Fruit fly (Drosophila melanogaster): Measurements from ENCODE around the gene kumpel.

The kumpel gene

DNA sequence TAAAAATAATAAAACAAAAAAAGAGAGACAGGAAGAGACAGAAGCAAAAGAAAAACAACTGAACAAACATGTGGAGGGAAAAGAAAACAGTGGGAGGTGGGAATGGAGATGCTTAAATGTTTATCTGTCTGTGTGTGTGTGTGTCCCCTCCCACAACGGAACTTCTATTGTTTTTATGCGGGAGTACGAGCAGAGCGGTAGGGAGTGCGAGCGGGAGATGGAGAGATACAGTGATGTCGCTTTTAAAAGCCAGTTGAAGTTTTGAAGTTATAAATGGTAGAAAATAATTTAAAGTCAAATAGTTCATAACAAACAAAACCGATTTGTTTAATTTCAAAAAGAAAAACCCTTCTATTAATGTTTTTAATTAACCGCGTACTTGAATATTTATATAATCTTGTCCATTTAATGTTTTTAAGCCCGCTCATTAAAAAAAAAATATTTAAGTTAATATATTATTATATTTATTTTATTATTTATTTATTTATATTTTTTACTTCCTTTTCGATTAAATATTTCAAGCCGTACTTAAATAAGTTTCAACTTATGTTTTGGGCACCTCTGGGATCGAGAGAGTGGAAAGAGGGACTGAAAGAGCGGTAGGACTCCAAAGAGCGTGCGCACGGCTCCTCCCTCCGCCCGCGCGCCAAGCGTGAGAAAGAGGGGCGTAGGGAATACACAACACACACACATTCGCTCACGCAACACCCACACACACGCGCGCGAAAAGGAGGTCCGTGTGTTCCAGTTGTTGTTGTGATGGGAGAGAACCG, 26.4 kb upstream of the kumpel start (continued):
- TF ChIP-seq CG6254 (GFP tag; optimal IDR thresholded peaks at IDR 0.05), result no peak
- TF ChIP-seq CG4424 (GFP tag; optimal IDR thresholded peaks at IDR 0.05), result peak; percentile 41
- 0 out of 2 replicates have a peak, but pooled peaks have one; percentile 17 for TF ChIP-seq wor (GFP tag; IDR thresholded peaks at IDR 0.05)
- TF ChIP-seq sna (GFP tag; IDR thresholded peaks at IDR 0.05; ENCODE audit: partially characterized antibody), result no peak
- no peak for TF ChIP-seq h (optimal IDR thresholded peaks at IDR 0.05)
- TF ChIP-seq Trl (optimal IDR thresholded peaks at IDR 0.05), result peak; percentile 43 to 54
- TF ChIP-seq Trl (GFP tag; optimal IDR thresholded peaks at IDR 0.05), result no peak
- TF ChIP-seq CG10274 (GFP tag; optimal IDR thresholded peaks at IDR 0.05), result no peak
- TF ChIP-seq cato (GFP tag; optimal IDR thresholded peaks at IDR 0.05; ENCODE audit: borderline replicate concordance), result peak; percentile 30
- peak; percentile 59 for TF ChIP-seq slbo (GFP tag; IDR thresholded peaks at IDR 0.05)
- no peak for TF ChIP-seq ase (GFP tag; IDR thresholded peaks at IDR 0.05)
- no peak for TF ChIP-seq gfzf (GFP tag; optimal IDR thresholded peaks at IDR 0.05)
- TF ChIP-seq CG4730 (GFP tag; IDR thresholded peaks at IDR 0.05), result no peak
- peak; percentile 37; the same call in 1 of the 3 replicates for TF ChIP-seq H15 (GFP tag; IDR thresholded peaks at IDR 0.05)
- peak; percentile 11 for TF ChIP-seq CG30431 (GFP tag; optimal IDR thresholded peaks at IDR 0.05)
- TF ChIP-seq crc (GFP tag; optimal IDR thresholded peaks at IDR 0.05), result no peak
- no peak for TF ChIP-seq CG1647 (GFP tag; optimal IDR thresholded peaks at IDR 0.05)
- TF ChIP-seq pum (GFP tag; optimal IDR thresholded peaks at IDR 0.05), result no peak
- TF ChIP-seq nerfin-2 (GFP tag; IDR thresholded peaks at IDR 0.05; ENCODE audit: partially characterized antibody), result no peak
- no peak for TF ChIP-seq CG4328 (GFP tag; optimal IDR thresholded peaks at IDR 0.05)
- no peak for TF ChIP-seq pb (GFP tag; optimal IDR thresholded peaks at IDR 0.05)
- TF ChIP-seq Poxn (GFP tag; IDR thresholded peaks at IDR 0.05), result no peak
- peak; percentile 39; the same call in 1 of the 3 replicates for TF ChIP-seq zfh1 (GFP tag; IDR thresholded peaks at IDR 0.05)
- TF ChIP-seq chinmo (GFP tag; IDR thresholded peaks at IDR 0.05; ENCODE audit: partially characterized antibody), result 0 out of 4 replicates have a peak, but pooled peaks have one; percentile 35
- peak; percentile 4 for TF ChIP-seq Usf (GFP tag; optimal IDR thresholded peaks at IDR 0.05)
- no peak for TF ChIP-seq mirr (GFP tag; optimal IDR thresholded peaks at IDR 0.05)
- peak; percentile 63 for TF ChIP-seq vvl (GFP tag; IDR thresholded peaks at IDR 0.05)
- TF ChIP-seq CG4820 (GFP tag; optimal IDR thresholded peaks at IDR 0.05), result peak; percentile 22
- TF ChIP-seq PHDP (tag; optimal IDR thresholded peaks at IDR 0.05), result peak; percentile 49
- no peak for TF ChIP-seq CG14965 (GFP tag; optimal IDR thresholded peaks at IDR 0.05; ENCODE audit: borderline replicate concordance)
- TF ChIP-seq sob (GFP tag; IDR thresholded peaks at IDR 0.05), result 0 out of 2 replicates have a peak, but pooled peaks have one; percentile 29
- TF ChIP-seq C15 (GFP tag; IDR thresholded peaks at IDR 0.05), result no peak
- TF ChIP-seq CrebB (tag; optimal IDR thresholded peaks at IDR 0.05), result no peak
- TF ChIP-seq dmrt11E (tag; optimal IDR thresholded peaks at IDR 0.05), result peak; percentile 77
- no peak for TF ChIP-seq bbx (GFP tag; IDR thresholded peaks at IDR 0.05; ENCODE audit: partially characterized antibody)
- TF ChIP-seq bowl (GFP tag; IDR thresholded peaks at IDR 0.05), result no peak
- TF ChIP-seq CG9437 (GFP tag; optimal IDR thresholded peaks at IDR 0.05), result peak; percentile 47
- no peak for TF ChIP-seq CG17912 (GFP tag; optimal IDR thresholded peaks at IDR 0.05)
- peak; percentile 39 for TF ChIP-seq CG13775 (GFP tag; optimal IDR thresholded peaks at IDR 0.05)
- no peak; the same call in 1 of the 2 replicates for TF ChIP-seq Atf6 (GFP tag; IDR thresholded peaks at IDR 0.05)
- no peak for TF ChIP-seq fru (optimal IDR thresholded peaks at IDR 0.05)
- no peak for TF ChIP-seq CG4854 (GFP tag; optimal IDR thresholded peaks at IDR 0.05)
- TF ChIP-seq CG13287 (GFP tag; IDR thresholded peaks at IDR 0.05; ENCODE audit: partially characterized antibody), result no peak
- no peak for TF ChIP-seq Hand (GFP tag; optimal IDR thresholded peaks at IDR 0.05)
- no peak; the same call in 2 of the 3 replicates for TF ChIP-seq otp (GFP tag; IDR thresholded peaks at IDR 0.05)
- peak; percentile 37 for TF ChIP-seq sens (GFP tag)
- no peak for TF ChIP-seq CG11456 (GFP tag; IDR thresholded peaks at IDR 0.05)
- peak; percentile 56; the same call in 1 of the 2 replicates for TF ChIP-seq chm (GFP tag; IDR thresholded peaks at IDR 0.05)
- no peak for TF ChIP-seq CG1024 (GFP tag; IDR thresholded peaks at IDR 0.05)
- TF ChIP-seq CG31365 (tag; optimal IDR thresholded peaks at IDR 0.05), result no peak
- no peak for TF ChIP-seq stwl (tag; optimal IDR thresholded peaks at IDR 0.05)

Data from whole organism, embryonic.